Worm (Caenorhabditis elegans) whole organism, L4/young adult: ENCODE measurements around the gene daf-22.

Source experiments
- W03F9.2 ChIP-seq: fragments of 150-350 bp; optimal IDR thresholded peaks from 2 replicates; lab custom pipeline; 2014; ENCODE audit warnings: missing biosample characterization, missing genetic modification characterization
- dao-5 ChIP-seq: sonication (generic microtip); optimal IDR thresholded peaks from 2 replicates; lab custom pipeline; 2016; ENCODE audit warnings: missing genotype, missing genetic modification characterization, moderate library complexity, missing compliant biosample characterization
- him-1 ChIP-seq: sonication (generic microtip); optimal IDR thresholded peaks from 2 replicates; lab custom pipeline; 2016; ENCODE audit warnings: missing genotype, missing genetic modification reagents, missing genetic modification characterization, missing compliant biosample characterization

The daf-22 gene

ce11 chrII:12378793-12379192 lies 46.7 kb downstream of the daf-22 start:
- TF ChIP-seq W03F9.2 (tag; lab: Kevin White, UChicago) (no peak), him-1 (tag; lab: Kevin White, UChicago) (peak; percentile 12), dao-5 (tag; lab: Kevin White, UChicago) (no peak)

- TF ChIP-seq dao-5 (tag; lab: Kevin White, UChicago) (no peak), W03F9.2 (tag; lab: Kevin White, UChicago) (no peak), him-1 (tag; lab: Kevin White, UChicago) (no peak)
These were observed 51.6 kb downstream of the daf-22 start for ce11 chrII:12373921-12374320.
